Worm (Caenorhabditis elegans) whole organism, mixed stage, embryonic: ENCODE measurements around the gene clc-12.

Source experiments
- M03D4.4 ChIP-seq: sonication (generic microtip); optimal IDR thresholded peaks from 2 replicates; lab custom pipeline; 2017; ENCODE audit warnings: mild to moderate bottlenecking, missing genetic modification characterization, missing compliant biosample characterization
- ces-1 ChIP-seq: fragments of 150-350 bp; optimal IDR thresholded peaks from 2 replicates; lab custom pipeline; 2014; ENCODE audit warnings: missing biosample characterization, missing genetic modification reagents, missing genetic modification characterization
- elt-3 ChIP-seq: fragments of 150-350 bp; optimal IDR thresholded peaks from 2 replicates; lab custom pipeline; 2014; ENCODE audit warnings: missing biosample characterization, missing genetic modification characterization
- mab-5 ChIP-seq: fragments of 150-350 bp; optimal IDR thresholded peaks from 2 replicates; lab custom pipeline; 2014; ENCODE audit warnings: missing biosample characterization, missing genetic modification characterization
- mep-1 ChIP-seq: fragments of 150-350 bp; optimal IDR thresholded peaks from 2 replicates; lab custom pipeline; 2017; ENCODE audit warnings: missing biosample characterization, missing genetic modification reagents, missing genetic modification characterization, inconsistent platforms
- nhr-12 ChIP-seq: fragments of 150-350 bp; optimal IDR thresholded peaks from 2 replicates; lab custom pipeline; 2014; ENCODE audit warnings: missing biosample characterization, missing genetic modification characterization
- nhr-2 ChIP-seq: fragments of 150-350 bp; optimal IDR thresholded peaks from 2 replicates; lab custom pipeline; 2014; ENCODE audit warnings: missing biosample characterization, missing genetic modification characterization
- nhr-237 ChIP-seq: fragments of 150-350 bp; optimal IDR thresholded peaks from 2 replicates; lab custom pipeline; 2014; ENCODE audit warnings: missing biosample characterization, missing genetic modification characterization
- nhr-28 ChIP-seq: fragments of 150-350 bp; optimal IDR thresholded peaks from 2 replicates; lab custom pipeline; 2014; ENCODE audit warnings: missing biosample characterization, missing genetic modification characterization
- nhr-76 ChIP-seq: sonication (generic microtip); optimal IDR thresholded peaks from 2 replicates; lab custom pipeline; 2017; ENCODE audit warnings: missing biosample characterization, missing genetic modification characterization
- pha-4 ChIP-seq: fragments of 150-350 bp; optimal IDR thresholded peaks from 2 replicates; lab custom pipeline; 2018; ENCODE audit warnings: missing biosample characterization, missing genetic modification reagents, missing genetic modification characterization
- snpc-4 ChIP-seq: fragments of 150-350 bp; optimal IDR thresholded peaks from 2 replicates; lab custom pipeline; 2014; ENCODE audit warnings: missing biosample characterization, missing genetic modification characterization
- unc-39 ChIP-seq: fragments of 150-350 bp; optimal IDR thresholded peaks from 2 replicates; lab custom pipeline; 2014; ENCODE audit warnings: missing biosample characterization, missing genetic modification characterization

DNA sequence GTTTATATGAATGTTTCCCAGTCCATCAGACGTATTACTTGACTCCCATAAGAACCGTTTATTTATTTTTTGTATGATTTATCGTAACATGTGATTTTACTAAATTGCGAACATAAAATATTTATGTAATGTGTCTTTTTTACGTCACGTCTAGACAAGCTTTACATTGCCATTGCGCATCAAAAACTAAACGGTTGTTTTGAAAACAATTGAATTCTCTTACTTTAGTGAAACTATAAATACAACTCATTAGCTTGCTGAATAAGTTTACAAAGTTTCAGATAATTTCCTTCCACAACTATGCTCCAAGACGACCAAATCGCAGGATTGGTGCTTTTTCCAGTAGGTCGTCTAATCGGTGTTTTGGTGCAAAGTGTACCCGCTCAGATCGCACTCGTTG, 34.3 kb downstream of the clc-12 start, which contains the start of gene srx-54:
- TF ChIP-seq nhr-12 (tag; lab: Kevin White, UChicago) = no peak
- TF ChIP-seq mab-5 = no peak
- TF ChIP-seq unc-39 (tag; lab: Kevin White, UChicago) = no peak
- TF ChIP-seq snpc-4 (tag; lab: Kevin White, UChicago) = no peak
- no peak for TF ChIP-seq mep-1 (tag; lab: Kevin White, UChicago)
- no peak for TF ChIP-seq pha-4 (tag; lab: Kevin White, UChicago)
- no peak for TF ChIP-seq nhr-2 (tag; lab: Kevin White, UChicago)
- TF ChIP-seq nhr-237 = no peak
- no peak for TF ChIP-seq nhr-76 (tag; lab: Kevin White, UChicago)
- TF ChIP-seq ces-1 (GFP tag; lab: Kevin White, UChicago) = no peak
- TF ChIP-seq elt-3 (tag; lab: Kevin White, UChicago) = no peak
- no peak for TF ChIP-seq nhr-28 (tag; lab: Kevin White, UChicago)
- no peak for TF ChIP-seq M03D4.4 (tag; lab: Kevin White, UChicago)
